Worm (Caenorhabditis elegans): Measurements from ENCODE around the gene glb-34.

Gene glb-34

DNA sequence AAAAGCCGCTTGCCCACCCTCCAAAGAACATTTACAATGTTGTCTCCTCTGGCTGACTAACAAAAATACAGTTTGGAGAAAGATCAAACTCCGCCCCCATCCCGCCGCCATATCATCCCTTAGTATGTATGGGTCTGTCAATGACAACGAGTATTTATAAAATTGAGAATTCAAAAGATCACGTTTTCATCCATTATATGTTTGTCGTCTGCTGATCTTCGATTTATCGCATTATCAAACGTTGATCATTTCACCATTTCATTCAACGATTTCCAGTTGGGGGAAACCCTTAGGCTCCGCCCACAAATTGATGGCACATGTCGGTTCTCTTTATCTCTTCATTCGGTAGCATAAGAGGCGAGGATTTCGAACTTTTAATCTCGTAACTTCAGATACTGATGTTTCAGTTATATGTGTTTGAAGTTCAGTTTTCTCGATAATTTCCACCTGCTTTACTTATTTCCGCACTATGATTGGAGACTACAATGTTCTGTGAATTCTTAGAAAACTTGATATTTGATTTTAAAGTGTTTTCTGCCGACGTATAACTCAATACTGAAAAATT lies 41.8 kb upstream of the glb-34 start (continued):
- no peak for TF ChIP-seq unc-30 (tag; optimal IDR thresholded peaks at IDR 0.05)
- no peak for TF ChIP-seq unc-98 (GFP tag; IDR thresholded peaks at IDR 0.05)
- no peak for TF ChIP-seq tlp-1 (tag; optimal IDR thresholded peaks at IDR 0.05)

DNA sequence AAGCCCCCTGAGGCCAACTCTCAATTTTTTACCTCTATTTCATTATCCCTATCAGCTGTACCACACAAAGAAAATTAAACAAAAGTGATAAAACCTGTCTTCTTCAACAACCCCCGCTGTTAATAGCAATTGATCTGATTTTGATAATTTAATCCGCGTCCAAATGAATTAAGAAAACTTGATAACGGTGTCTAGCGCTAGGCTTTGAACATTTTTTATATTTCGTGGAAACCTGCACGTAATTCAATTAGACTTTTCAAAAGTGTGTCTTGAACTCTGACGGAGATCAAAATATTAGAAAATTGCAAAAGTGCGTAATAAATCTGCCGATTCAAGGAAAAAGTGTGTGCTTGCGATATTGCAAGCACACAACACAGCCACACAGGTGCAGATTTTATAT lies 40.9 kb upstream of the glb-34 start:
- peak in 1 of 2 experiments; percentile 11 for TF ChIP-seq lsy-2 (tag; optimal IDR thresholded peaks at IDR 0.05)
- peak; percentile 64 for TF ChIP-seq nhr-47 (tag; optimal IDR thresholded peaks at IDR 0.05)
- peak; percentile 47 for TF ChIP-seq blmp-1 (tag; optimal IDR thresholded peaks at IDR 0.05)
- no peak for TF ChIP-seq ceh-63 (GFP tag; optimal IDR thresholded peaks at IDR 0.05)
- no peak for TF ChIP-seq lin-39 (tag; optimal IDR thresholded peaks at IDR 0.05)
- no peak for TF ChIP-seq unc-98 (GFP tag; IDR thresholded peaks at IDR 0.05)
- no peak for TF ChIP-seq lin-35 (GFP tag; optimal IDR thresholded peaks at IDR 0.05)
- TF ChIP-seq nhr-237 (tag; optimal IDR thresholded peaks at IDR 0.05) = no peak
- peak; percentile 38 for TF ChIP-seq nhr-20 (tag; optimal IDR thresholded peaks at IDR 0.05)
- no peak for TF ChIP-seq tlp-1 (tag; optimal IDR thresholded peaks at IDR 0.05)
- no peak for TF ChIP-seq grh-1 (GFP tag; IDR thresholded peaks at IDR 0.05)
- peak; percentile 79 for TF ChIP-seq dsc-1 (tag; optimal IDR thresholded peaks at IDR 0.05)
- no peak for TF ChIP-seq zag-1 (tag; optimal IDR thresholded peaks at IDR 0.05)
- no peak for TF ChIP-seq unc-62 (GFP tag; optimal IDR thresholded peaks at IDR 0.05)
- TF ChIP-seq ama-1 (optimal IDR thresholded peaks at IDR 0.05) = no peak
- TF ChIP-seq ceh-90 (tag; optimal IDR thresholded peaks at IDR 0.05) = no peak
- no peak for TF ChIP-seq nhr-84 (tag; optimal IDR thresholded peaks at IDR 0.05)
- TF ChIP-seq nhr-12 (tag; optimal IDR thresholded peaks at IDR 0.05) = no peak
- TF ChIP-seq lin-14 (GFP tag; optimal IDR thresholded peaks at IDR 0.05) = peak; percentile 12
- peak; percentile 71 for TF ChIP-seq nhr-71 (tag; optimal IDR thresholded peaks at IDR 0.05)
- TF ChIP-seq ets-5 (GFP tag; IDR thresholded peaks at IDR 0.05) = no peak
- no peak for TF ChIP-seq ztf-11 (tag; optimal IDR thresholded peaks at IDR 0.05)
- no peak for TF ChIP-seq egl-27 (tag; optimal IDR thresholded peaks at IDR 0.05)
- TF ChIP-seq fkh-8 (tag; optimal IDR thresholded peaks at IDR 0.05) = peak; percentile 81
- TF ChIP-seq nhr-28 (tag; optimal IDR thresholded peaks at IDR 0.05) = no peak
- TF ChIP-seq hlh-17 (GFP tag; optimal IDR thresholded peaks at IDR 0.05; ENCODE audit: borderline replicate concordance) = no peak

DNA sequence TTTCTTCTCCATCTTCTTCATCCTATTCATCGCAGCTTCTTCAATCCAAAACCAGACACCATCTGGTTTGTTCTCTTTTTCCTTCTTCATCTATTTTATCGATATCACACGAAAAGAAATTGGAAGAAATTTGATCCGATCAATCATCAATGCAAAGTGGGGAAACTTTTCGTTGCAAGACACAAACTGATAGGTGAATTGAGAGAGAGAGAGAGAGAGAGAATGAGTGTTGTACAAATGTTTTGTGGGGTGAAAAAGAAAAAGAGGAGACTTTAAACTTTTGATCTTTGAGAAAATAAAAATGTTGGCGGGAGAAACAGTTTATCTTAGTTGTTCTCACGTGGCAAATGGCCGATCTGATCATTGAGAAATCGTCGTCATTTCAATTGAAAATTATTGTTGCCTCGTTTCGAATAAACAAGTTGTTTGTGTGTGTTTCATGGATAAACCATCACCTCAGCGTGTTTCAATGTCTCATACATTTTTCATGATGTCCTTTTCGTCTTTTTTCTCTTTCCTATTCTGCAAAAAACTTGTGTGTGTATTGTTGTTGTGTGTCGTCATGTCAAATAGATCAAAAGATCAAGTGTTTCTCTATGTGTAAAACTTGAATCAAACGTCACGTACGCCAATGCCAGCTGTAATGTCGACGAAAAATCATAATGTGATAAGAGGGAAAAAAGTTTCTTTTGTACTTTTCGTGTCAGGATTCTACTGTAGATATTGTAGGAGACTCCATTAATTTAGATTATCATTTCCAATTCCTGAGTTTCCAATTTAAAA lies 40.2 kb upstream of the glb-34 start:
- TF ChIP-seq nhr-90 (tag; optimal IDR thresholded peaks at IDR 0.05; ENCODE audit: poor library complexity) = peak; percentile 73
- TF ChIP-seq efl-1 (optimal IDR thresholded peaks at IDR 0.05) = peak; percentile 1 to 24
- peak in 1 of 2 experiments; percentile 94 for TF ChIP-seq efl-1 (GFP tag; optimal IDR thresholded peaks at IDR 0.05 in 1 of 2)
- peak; percentile 92 for TF ChIP-seq nhr-71 (tag; optimal IDR thresholded peaks at IDR 0.05)
- TF ChIP-seq snu-23 (GFP tag; optimal IDR thresholded peaks at IDR 0.05) = peak; percentile 62
- TF ChIP-seq nhr-237 (tag; optimal IDR thresholded peaks at IDR 0.05) = no peak
- peak in 1 of 2 experiments; percentile 4 for TF ChIP-seq egl-27 (tag; optimal IDR thresholded peaks at IDR 0.05)
- TF ChIP-seq mab-9 (GFP tag; IDR thresholded peaks at IDR 0.05) = no peak
- peak; percentile 31 for TF ChIP-seq jun-1 (tag; optimal IDR thresholded peaks at IDR 0.05)
- TF ChIP-seq pag-3 (tag; optimal IDR thresholded peaks at IDR 0.05; ENCODE audit: borderline replicate concordance, insufficient read depth) = no peak
- TF ChIP-seq nhr-85 (tag) = peak; percentile 97
- TF ChIP-seq rnt-1 (tag; optimal IDR thresholded peaks at IDR 0.05) = peak; percentile 55
- peak; percentile 82 for TF ChIP-seq lin-14 (GFP tag; optimal IDR thresholded peaks at IDR 0.05)
- no peak for TF ChIP-seq isw-1 (GFP tag; IDR thresholded peaks at IDR 0.05)
- peak; percentile 53 for TF ChIP-seq nhr-47 (tag; optimal IDR thresholded peaks at IDR 0.05)
- no peak for TF ChIP-seq nhr-84 (tag; optimal IDR thresholded peaks at IDR 0.05)
- TF ChIP-seq elt-3 (tag; optimal IDR thresholded peaks at IDR 0.05) = peak in 5 of 6 experiments; percentile 2 to 82 (median 67)
- TF ChIP-seq nhr-19 (GFP tag; conservative IDR thresholded peaks at IDR 0.05) = peak; percentile 71
- TF ChIP-seq nhr-11 (tag; optimal IDR thresholded peaks at IDR 0.05) = no peak
- no peak for TF ChIP-seq lin-13 (GFP tag; optimal IDR thresholded peaks at IDR 0.05)
- TF ChIP-seq xbp-1 (tag; optimal IDR thresholded peaks at IDR 0.05) = peak; percentile 37
- no peak for TF ChIP-seq mef-2 (tag; optimal IDR thresholded peaks at IDR 0.05)
- TF ChIP-seq elt-2 (tag; optimal IDR thresholded peaks at IDR 0.05) = peak; percentile 30
- TF ChIP-seq vab-15 (tag; optimal IDR thresholded peaks at IDR 0.05) = peak; percentile 14
- TF ChIP-seq nhr-76 (tag; optimal IDR thresholded peaks at IDR 0.05) = no peak
- no peak for TF ChIP-seq hpl-2 (GFP tag; optimal IDR thresholded peaks at IDR 0.05)
- TF ChIP-seq lsy-2 (tag; optimal IDR thresholded peaks at IDR 0.05) = peak; percentile 59 to 65
- TF ChIP-seq lin-39 (tag; optimal IDR thresholded peaks at IDR 0.05) = peak; percentile 14

All from whole organism, L1 larva.